Fruit fly (Drosophila melanogaster) whole organism, embryonic: ENCODE results near the gene Tlk.

ENCODE experiments used
- Blimp-1 ChIP-seq: fragments of 200-800 bp; sonication (Bioruptor generic); optimal IDR thresholded peaks from 3 replicates; lab custom pipeline; 2018; ENCODE audit warnings: missing biosample characterization, missing genetic modification characterization, mild to moderate bottlenecking, moderate library complexity, missing genetic modification reagents
- Bteb2 ChIP-seq: fragments of 200-800 bp; sonication (Bioruptor generic); optimal IDR thresholded peaks from 2 replicates; lab custom pipeline; 2016; ENCODE audit warnings: missing biosample characterization, missing genetic modification characterization
- CG10321 ChIP-seq: fragments of 200-800 bp; sonication (Bioruptor generic); IDR thresholded peaks from 2 replicates; pipeline ENCODE4 v1.3.6; 2022; ENCODE audit warnings: missing biosample characterization, missing genetic modification characterization
- CG11695 ChIP-seq: fragments of 200-800 bp; sonication (Bioruptor generic); IDR thresholded peaks from 3 replicates; pipeline ENCODE4 v1.3.6; 2022; ENCODE audit warnings: missing biosample characterization, missing genetic modification characterization
- CG12942 ChIP-seq: fragments of 200-800 bp; sonication (Bioruptor generic); optimal IDR thresholded peaks from 3 replicates; lab custom pipeline; 2016; ENCODE audit warnings: missing biosample characterization, missing genetic modification characterization
- CG13624 ChIP-seq: fragments of 200-800 bp; sonication (Bioruptor generic); optimal IDR thresholded peaks from 2 replicates; lab custom pipeline; 2016; ENCODE audit warnings: missing biosample characterization, missing genetic modification characterization
- CG13894 ChIP-seq: fragments of 200-800 bp; sonication (Bioruptor generic); optimal IDR thresholded peaks from 3 replicates; lab custom pipeline; 2018; ENCODE audit warnings: missing biosample characterization, mild to moderate bottlenecking, missing genetic modification characterization, moderate library complexity
- CG14667 ChIP-seq: fragments of 200-800 bp; sonication (Bioruptor generic); IDR thresholded peaks from 2 replicates; pipeline ENCODE4 v1.3.6; 2022; ENCODE audit warnings: missing biosample characterization, missing genetic modification characterization
- CG15696 ChIP-seq: fragments of 200-800 bp; sonication (Bioruptor generic); optimal IDR thresholded peaks from 2 replicates; lab custom pipeline; 2019; ENCODE audit warnings: missing biosample characterization, mild to moderate bottlenecking, missing genetic modification characterization, moderate library complexity
- CG1602 ChIP-seq: fragments of 200-800 bp; sonication (Bioruptor generic); optimal IDR thresholded peaks from 3 replicates; lab custom pipeline; 2016; ENCODE audit warnings: missing biosample characterization, missing genetic modification characterization
- CG17612 ChIP-seq: fragments of 200-800 bp; sonication (Bioruptor generic); IDR thresholded peaks from 2 replicates; pipeline ENCODE4 v1.3.6; 2022; ENCODE audit warnings: missing biosample characterization, missing genetic modification characterization
- CG18599 ChIP-seq: fragments of 200-800 bp; sonication (Bioruptor generic); optimal IDR thresholded peaks from 3 replicates; lab custom pipeline; 2017; ENCODE audit warnings: missing biosample characterization, missing genetic modification characterization, mild to moderate bottlenecking, moderate library complexity, missing genetic modification reagents
- CG18619 ChIP-seq: fragments of 200-800 bp; sonication (Bioruptor generic); optimal IDR thresholded peaks from 3 replicates; lab custom pipeline; 2017; ENCODE audit warnings: missing biosample characterization, mild to moderate bottlenecking, missing genetic modification characterization
- CG34376 ChIP-seq: fragments of 200-800 bp; sonication (Bioruptor generic); optimal IDR thresholded peaks from 2 replicates; lab custom pipeline; 2018; ENCODE audit warnings: missing biosample characterization, mild to moderate bottlenecking, missing genetic modification characterization
- CG42726 ChIP-seq: fragments of 200-800 bp; sonication (Bioruptor generic); IDR thresholded peaks from 2 replicates; pipeline ENCODE4 v1.3.6; 2022; ENCODE audit warnings: missing biosample characterization, missing genetic modification characterization; ENCODE audit not compliant: partially characterized antibody
- CG4328 ChIP-seq: fragments of 200-800 bp; sonication (Bioruptor generic); optimal IDR thresholded peaks from 3 replicates; lab custom pipeline; 2017; ENCODE audit warnings: missing biosample characterization, missing genetic modification reagents, missing genetic modification characterization
- CG4854 ChIP-seq: fragments of 200-800 bp; sonication (Bioruptor generic); optimal IDR thresholded peaks from 2 replicates; lab custom pipeline; 2016; ENCODE audit warnings: missing biosample characterization, missing genetic modification characterization, inconsistent platforms
- CG6272 ChIP-seq: fragments of 200-800 bp; sonication (Bioruptor generic); IDR thresholded peaks from 2 replicates; pipeline ENCODE4 v1.3.6; 2022; ENCODE audit warnings: missing biosample characterization, missing genetic modification characterization
- CG6765 ChIP-seq: fragments of 200-800 bp; sonication (Bioruptor generic); optimal IDR thresholded peaks from 3 replicates; lab custom pipeline; 2017; ENCODE audit warnings: missing biosample characterization, mild to moderate bottlenecking, missing genetic modification characterization
- CG6813 ChIP-seq: fragments of 200-800 bp; sonication (Bioruptor generic); optimal IDR thresholded peaks from 2 replicates; lab custom pipeline; 2017; ENCODE audit warnings: missing biosample characterization, missing genetic modification characterization, mild to moderate bottlenecking, moderate library complexity, missing genetic modification reagents
- CG7745 ChIP-seq: fragments of 200-800 bp; sonication (Bioruptor generic); optimal IDR thresholded peaks from 2 replicates; lab custom pipeline; 2018; ENCODE audit warnings: missing biosample characterization, mild to moderate bottlenecking, missing genetic modification characterization, moderate library complexity
- CG7987 ChIP-seq: fragments of 200-800 bp; sonication (Bioruptor generic); optimal IDR thresholded peaks from 2 replicates; lab custom pipeline; 2018; ENCODE audit warnings: missing biosample characterization, mild to moderate bottlenecking, missing genetic modification characterization, moderate library complexity
- CG8924 ChIP-seq: fragments of 200-800 bp; optimal IDR thresholded peaks from 3 replicates; lab custom pipeline; 2019; ENCODE audit warnings: missing biosample characterization, mild to moderate bottlenecking, missing genetic modification characterization, moderate library complexity
- CG9215 ChIP-seq: fragments of 200-800 bp; sonication (Bioruptor generic); IDR thresholded peaks from 2 replicates; pipeline ENCODE4 v1.3.6; 2022; ENCODE audit warnings: missing biosample characterization, missing genetic modification characterization
- CG9437 ChIP-seq: fragments of 200-800 bp; sonication (Bioruptor generic); optimal IDR thresholded peaks from 2 replicates; lab custom pipeline; 2018; ENCODE audit warnings: missing biosample characterization, mild to moderate bottlenecking, missing genetic modification characterization
- Dad ChIP-seq: fragments of 200-800 bp; sonication (Bioruptor generic); optimal IDR thresholded peaks from 3 replicates; lab custom pipeline; 2016; ENCODE audit warnings: missing biosample characterization, missing genetic modification characterization
- Eip74EF ChIP-seq, 2 experiments: fragments of 200-800 bp in 1 of 2; fragments of >200 bp in 1 of 2; sonication (Bioruptor generic) in 1 of 2; optimal IDR thresholded peaks; 2 replicates each; lab custom pipeline; 2017 to 2019; ENCODE audit warnings: missing biosample characterization in 2 of 2, missing genetic modification characterization in 2 of 2, mild to moderate bottlenecking in 1 of 2, moderate library complexity in 1 of 2
- Hr51 ChIP-seq, 2 experiments: fragments of 200-800 bp; sonication (Bioruptor generic); optimal IDR thresholded peaks; 2 replicates in 1 of 2; 3 replicates in 1 of 2; lab custom pipeline; 2016 to 2018; ENCODE audit warnings: missing biosample characterization in 2 of 2, missing genetic modification characterization in 2 of 2, mild to moderate bottlenecking in 1 of 2, moderate library complexity in 1 of 2
- Lim3 ChIP-seq: fragments of 200-800 bp; sonication (Bioruptor generic); IDR thresholded peaks from 2 replicates; pipeline ENCODE4 v1.3.6; 2022; ENCODE audit warnings: missing biosample characterization, missing genetic modification characterization
- Myb ChIP-seq: fragments of 200-800 bp; sonication (Bioruptor generic); optimal IDR thresholded peaks from 2 replicates; lab custom pipeline; 2016; ENCODE audit warnings: missing biosample characterization, missing genetic modification characterization
- Pdp1 ChIP-seq, 2 experiments: fragments of 200-800 bp; sonication (Bioruptor generic); optimal IDR thresholded peaks; 3 replicates each; lab custom pipeline; 2016; ENCODE audit warnings: missing biosample characterization in 2 of 2, missing genetic modification characterization in 2 of 2, mild to moderate bottlenecking in 1 of 2, moderate library complexity in 1 of 2
- Rx ChIP-seq: fragments of 200-800 bp; sonication (Bioruptor generic); IDR thresholded peaks from 2 replicates; pipeline ENCODE4 v1.3.6; 2022; ENCODE audit warnings: missing biosample characterization, missing genetic modification characterization
- Xrp1 ChIP-seq: fragments of 200-800 bp; sonication (Bioruptor generic); IDR thresholded peaks from 2 replicates; pipeline ENCODE4 v1.3.6; 2022; ENCODE audit warnings: missing biosample characterization, missing genetic modification characterization
- ash1 ChIP-seq: fragments of 200-800 bp; sonication (Bioruptor generic); optimal IDR thresholded peaks from 2 replicates; lab custom pipeline; 2018; ENCODE audit warnings: missing biosample characterization, mild to moderate bottlenecking, missing genetic modification characterization
- chm ChIP-seq: fragments of 200-800 bp; sonication (Bioruptor generic); IDR thresholded peaks from 2 replicates; pipeline ENCODE4 v1.3.6; 2022; ENCODE audit warnings: missing biosample characterization, missing genetic modification characterization
- cwo ChIP-seq: fragments of 200-800 bp; sonication (Bioruptor generic); optimal IDR thresholded peaks from 3 replicates; lab custom pipeline; 2017; ENCODE audit warnings: missing biosample characterization, missing genetic modification characterization, mild to moderate bottlenecking, moderate library complexity, missing genetic modification reagents
- ems ChIP-seq: fragments of 200-800 bp; sonication (Bioruptor generic); optimal IDR thresholded peaks from 3 replicates; lab custom pipeline; 2016; ENCODE audit warnings: missing biosample characterization, missing genetic modification characterization
- her ChIP-seq: fragments of 200-800 bp; sonication (Bioruptor generic); optimal IDR thresholded peaks from 2 replicates; lab custom pipeline; 2016; ENCODE audit warnings: missing biosample characterization, missing genetic modification characterization
- inv ChIP-seq: fragments of 200-800 bp; sonication (Bioruptor generic); IDR thresholded peaks from 2 replicates; pipeline ENCODE4 v1.3.6; 2022; ENCODE audit warnings: missing biosample characterization, missing genetic modification characterization; ENCODE audit not compliant: partially characterized antibody
- jumu ChIP-seq: fragments of 200-800 bp; sonication (Bioruptor generic); optimal IDR thresholded peaks from 3 replicates; lab custom pipeline; 2016; ENCODE audit warnings: missing biosample characterization, missing genetic modification characterization
- luna ChIP-seq: fragments of 200-800 bp; sonication (Bioruptor generic); optimal IDR thresholded peaks from 2 replicates; lab custom pipeline; 2016; ENCODE audit warnings: missing biosample characterization, missing genetic modification characterization
- nom ChIP-seq: fragments of 200-800 bp; sonication (Bioruptor generic); optimal IDR thresholded peaks from 2 replicates; lab custom pipeline; 2017; ENCODE audit warnings: missing biosample characterization, missing genetic modification characterization, mild to moderate bottlenecking, moderate library complexity, missing genetic modification reagents
- pros ChIP-seq: fragments of 200-800 bp; sonication (Bioruptor generic); optimal IDR thresholded peaks from 3 replicates; lab custom pipeline; 2019; ENCODE audit warnings: missing biosample characterization, mild to moderate bottlenecking, missing genetic modification characterization, moderate library complexity
- rib ChIP-seq: fragments of 200-800 bp; sonication (Bioruptor generic); IDR thresholded peaks from 2 replicates; pipeline ENCODE4 v1.3.6; 2022; ENCODE audit warnings: missing biosample characterization, missing genetic modification characterization
- stc ChIP-seq: fragments of 200-800 bp; sonication (Bioruptor generic); IDR thresholded peaks from 2 replicates; pipeline ENCODE4 v1.3.6; 2022; ENCODE audit warnings: missing biosample characterization, missing genetic modification characterization
- tx ChIP-seq: fragments of 200-800 bp; sonication (Bioruptor generic); optimal IDR thresholded peaks from 2 replicates; lab custom pipeline; 2016; ENCODE audit warnings: missing biosample characterization, missing genetic modification characterization
- zfh1 ChIP-seq: fragments of 200-800 bp; sonication (Bioruptor generic); IDR thresholded peaks from 3 replicates; pipeline ENCODE4 v1.3.6; 2022; ENCODE audit warnings: missing biosample characterization, missing genetic modification characterization

The Tlk gene

DNA sequence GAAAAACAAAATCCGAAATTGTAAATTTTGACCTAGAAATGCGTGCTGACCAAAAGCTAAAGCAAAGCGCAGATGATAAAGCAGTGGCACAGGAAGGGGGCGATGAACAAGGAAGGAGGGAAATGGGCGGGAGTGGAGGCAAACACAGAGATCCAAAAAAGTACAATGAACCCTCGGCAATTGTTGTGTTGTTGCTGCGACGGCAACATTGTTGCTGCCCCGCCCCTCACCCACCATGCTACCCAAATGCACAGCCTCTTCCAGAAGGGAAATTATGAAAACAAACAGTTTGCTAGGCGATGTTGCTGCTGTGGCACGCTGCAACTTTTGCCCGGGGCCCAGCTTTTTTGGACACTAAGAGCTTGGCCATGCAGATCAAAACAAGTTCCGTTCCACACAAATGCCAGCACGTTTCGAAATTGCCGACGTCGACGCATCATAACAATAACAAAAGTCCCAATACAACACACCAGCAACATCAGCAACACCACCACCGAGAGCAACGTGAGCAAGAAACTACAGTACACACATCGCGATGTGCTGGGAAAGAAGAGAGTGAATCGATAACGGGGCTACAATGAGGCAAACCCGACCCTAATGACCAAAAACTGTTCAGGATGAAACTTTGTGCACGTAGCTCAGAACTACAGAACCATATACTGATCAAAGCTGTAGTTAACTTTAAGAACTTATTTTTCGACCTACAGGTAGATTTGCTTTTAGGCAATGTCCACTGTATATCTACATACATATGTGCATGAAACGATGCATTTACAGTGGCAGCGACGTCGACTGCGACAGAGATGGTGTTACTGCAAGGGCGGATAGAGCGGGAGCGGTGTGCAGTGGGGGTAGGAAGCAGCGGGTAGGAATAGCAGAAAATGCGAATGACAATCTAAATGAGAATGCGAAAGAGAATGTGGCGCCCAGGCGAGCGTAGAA, 33.1 kb upstream of the Tlk start (continued):
- TF ChIP-seq Hr51 (GFP tag; optimal IDR thresholded peaks at IDR 0.05; lab: Kevin White, UChicago) (peak in 1 of 2 experiments; percentile 74), CG14667 (GFP tag; lab: Robert Waterston, UW) (peak; percentile 44; the same call in 1 of the 2 replicates), pros (peak; percentile 65), CG4328 (GFP tag; lab: Kevin White, UChicago) (peak; percentile 26), CG15696 (peak; percentile 47), Myb (peak; percentile 20), CG1602 (GFP tag; lab: Kevin White, UChicago) (peak; percentile 40), CG13894 (tag; lab: Kevin White, UChicago) (no peak), Rx (GFP tag; lab: Robert Waterston, UW) (peak; percentile 72), her (peak; percentile 45), stc (GFP tag; lab: Robert Waterston, UW) (peak; percentile 48), Dad (peak; percentile 44), CG9215 (GFP tag; lab: Robert Waterston, UW) (no peak), CG7745 (no peak), nom (GFP tag; lab: Kevin White, UChicago) (peak; percentile 88), CG6765 (GFP tag; lab: Kevin White, UChicago) (no peak), CG8924 (tag; lab: Kevin White, UChicago) (peak; percentile 73), Blimp-1 (peak; percentile 78), jumu (GFP tag; lab: Kevin White, UChicago) (peak; percentile 67), Lim3 (no peak), CG7987 (GFP tag; lab: Kevin White, UChicago) (peak; percentile 27), CG6813 (GFP tag; lab: Kevin White, UChicago) (peak; percentile 45), CG42726 (GFP tag; lab: Robert Waterston, UW) (no peak), CG34376 (GFP tag; lab: Kevin White, UChicago) (no peak), CG6272 (GFP tag; lab: Robert Waterston, UW) (peak; percentile 42), Xrp1 (GFP tag; lab: Robert Waterston, UW) (peak; percentile 86), chm (GFP tag; lab: Robert Waterston, UW) (peak; percentile 69; the same call in 1 of the 2 replicates), tx (peak; percentile 54), ems (GFP tag; lab: Kevin White, UChicago) (peak; percentile 12), CG4854 (peak; percentile 26), Pdp1 (GFP tag; optimal IDR thresholded peaks at IDR 0.05; lab: Kevin White, UChicago) (peak; percentile 42 to 62), CG13624 (GFP tag; lab: Kevin White, UChicago) (peak; percentile 10), CG11695 (no peak), CG17612 (no peak), zfh1 (GFP tag; lab: Robert Waterston, UW) (peak; percentile 81), ash1 (GFP tag; lab: Kevin White, UChicago) (no peak), CG18619 (GFP tag; lab: Kevin White, UChicago) (peak; percentile 61), CG12942 (GFP tag; lab: Kevin White, UChicago) (peak; percentile 38), inv (no peak), CG10321 (GFP tag; lab: Robert Waterston, UW) (no peak), cwo (GFP tag; lab: Kevin White, UChicago) (peak; percentile 36), luna (GFP tag; lab: Kevin White, UChicago) (no peak), Bteb2 (GFP tag; lab: Kevin White, UChicago) (no peak), CG18599 (GFP tag; lab: Kevin White, UChicago) (peak; percentile 66), Eip74EF (GFP tag; optimal IDR thresholded peaks at IDR 0.05; lab: Kevin White, UChicago) (peak in 1 of 2 experiments; percentile 38), rib (GFP tag; lab: Robert Waterston, UW) (no peak), CG9437 (GFP tag; lab: Kevin White, UChicago) (peak; percentile 50)
